Fruit fly (Drosophila melanogaster) whole organism, embryonic: ENCODE data around the gene STUB1.

Experiments
- CG1024 ChIP-seq: fragments of 200-800 bp; sonication (Bioruptor generic); IDR thresholded peaks from 2 replicates; pipeline ENCODE4 v1.3.6; 2022; ENCODE audit warnings: missing biosample characterization, missing genetic modification characterization
- CG10979 ChIP-seq: fragments of 200-800 bp; sonication (Bioruptor generic); optimal IDR thresholded peaks from 2 replicates; lab custom pipeline; 2018; ENCODE audit warnings: missing biosample characterization, mild to moderate bottlenecking, missing genetic modification characterization, moderate library complexity
- CG12391 ChIP-seq: fragments of 200-800 bp; sonication (Bioruptor generic); optimal IDR thresholded peaks from 3 replicates; lab custom pipeline; 2018; ENCODE audit warnings: missing biosample characterization, mild to moderate bottlenecking, missing genetic modification characterization, moderate library complexity
- CG12744 ChIP-seq: fragments of 200-800 bp; sonication (Bioruptor generic); optimal IDR thresholded peaks from 2 replicates; lab custom pipeline; 2016; ENCODE audit warnings: missing biosample characterization, missing genetic modification characterization
- CG13775 ChIP-seq: fragments of 200-800 bp; sonication (Bioruptor generic); optimal IDR thresholded peaks from 3 replicates; lab custom pipeline; 2017; ENCODE audit warnings: missing biosample characterization, mild to moderate bottlenecking, missing genetic modification characterization
- CG15514 ChIP-seq: fragments of 200-800 bp; sonication (Bioruptor generic); optimal IDR thresholded peaks from 3 replicates; lab custom pipeline; 2017; ENCODE audit warnings: missing biosample characterization, missing genetic modification characterization, mild to moderate bottlenecking, moderate library complexity, missing genetic modification reagents
- CG1647 ChIP-seq: fragments of 200-800 bp; sonication (Bioruptor generic); optimal IDR thresholded peaks from 3 replicates; lab custom pipeline; 2016; ENCODE audit warnings: missing biosample characterization, missing genetic modification characterization
- CG17359 ChIP-seq: fragments of 200-800 bp; sonication (Bioruptor generic); optimal IDR thresholded peaks from 3 replicates; lab custom pipeline; 2018; ENCODE audit warnings: missing biosample characterization, mild to moderate bottlenecking, missing genetic modification characterization, moderate library complexity
- CG2712 ChIP-seq: fragments of 200-800 bp; optimal IDR thresholded peaks from 3 replicates; lab custom pipeline; 2019; ENCODE audit warnings: missing biosample characterization, mild to moderate bottlenecking, missing genetic modification characterization, moderate library complexity
- CG3065 ChIP-seq: fragments of 200-800 bp; sonication (Bioruptor generic); optimal IDR thresholded peaks from 2 replicates; lab custom pipeline; 2016; ENCODE audit warnings: missing biosample characterization, missing genetic modification characterization
- CG3281 ChIP-seq: fragments of 200-800 bp; sonication (Bioruptor generic); optimal IDR thresholded peaks from 3 replicates; lab custom pipeline; 2017; ENCODE audit warnings: missing biosample characterization, mild to moderate bottlenecking, missing genetic modification characterization
- CG4617 ChIP-seq: fragments of 200-800 bp; sonication (Bioruptor generic); optimal IDR thresholded peaks from 3 replicates; lab custom pipeline; 2016; ENCODE audit warnings: missing biosample characterization, missing genetic modification characterization, borderline replicate concordance
- CG5953 ChIP-seq: fragments of 200-800 bp; sonication (Bioruptor generic); IDR thresholded peaks from 2 replicates; pipeline ENCODE4 v1.3.6; 2022; ENCODE audit warnings: missing biosample characterization, missing genetic modification characterization
- CG6791 ChIP-seq: fragments of 200-800 bp; sonication (Bioruptor generic); IDR thresholded peaks from 3 replicates; pipeline ENCODE4 v1.3.6; 2022; ENCODE audit warnings: missing biosample characterization, missing genetic modification characterization; ENCODE audit not compliant: partially characterized antibody
- CG9932 ChIP-seq: fragments of 200-800 bp; sonication (Bioruptor generic); IDR thresholded peaks from 2 replicates; pipeline ENCODE4 v1.3.6; 2022; ENCODE audit warnings: missing biosample characterization, missing genetic modification characterization
- Camta ChIP-seq: fragments of 200-800 bp; sonication (Bioruptor generic); optimal IDR thresholded peaks from 2 replicates; lab custom pipeline; 2016; ENCODE audit warnings: missing biosample characterization, missing genetic modification characterization
- CoRest ChIP-seq: fragments of 200-800 bp; sonication (Bioruptor generic); optimal IDR thresholded peaks from 3 replicates; lab custom pipeline; 2018; ENCODE audit warnings: missing biosample characterization, mild to moderate bottlenecking, missing genetic modification characterization, moderate library complexity
- Dek ChIP-seq: fragments of 200-800 bp; sonication (Bioruptor generic); optimal IDR thresholded peaks from 3 replicates; lab custom pipeline; 2019; ENCODE audit warnings: missing biosample characterization, mild to moderate bottlenecking, missing genetic modification characterization, moderate library complexity
- Doc3 ChIP-seq: fragments of 200-800 bp; sonication (Bioruptor generic); IDR thresholded peaks from 3 replicates; pipeline ENCODE4 v1.3.6; 2022; ENCODE audit warnings: missing biosample characterization, missing genetic modification characterization; ENCODE audit not compliant: partially characterized antibody
- E2f2 ChIP-seq: fragments of 200-800 bp; sonication (Bioruptor generic); IDR thresholded peaks from 2 replicates; pipeline ENCODE4 v1.3.6; 2022; ENCODE audit warnings: missing biosample characterization, missing genetic modification characterization
- Fer2 ChIP-seq: fragments of 200-800 bp; sonication (Bioruptor generic); optimal IDR thresholded peaks from 2 replicates; lab custom pipeline; 2018; ENCODE audit warnings: missing biosample characterization, mild to moderate bottlenecking, missing genetic modification characterization, moderate library complexity
- Oli ChIP-seq: fragments of 200-800 bp; sonication (Bioruptor generic); optimal IDR thresholded peaks from 2 replicates; lab custom pipeline; 2018; ENCODE audit warnings: missing biosample characterization, mild to moderate bottlenecking, missing genetic modification characterization, moderate library complexity
- PHDP ChIP-seq: fragments of 200-800 bp; sonication (Bioruptor generic); optimal IDR thresholded peaks from 3 replicates; lab custom pipeline; 2018; ENCODE audit warnings: missing biosample characterization, mild to moderate bottlenecking, missing genetic modification characterization, moderate library complexity
- Rfx ChIP-seq: fragments of 200-800 bp; sonication (Bioruptor generic); IDR thresholded peaks from 2 replicates; pipeline ENCODE4 v1.3.6; 2022; ENCODE audit warnings: missing biosample characterization, missing genetic modification characterization
- Scr ChIP-seq: fragments of 200-800 bp; sonication (Bioruptor generic); IDR thresholded peaks from 2 replicates; pipeline ENCODE4 v1.3.6; 2022; ENCODE audit warnings: missing biosample characterization, missing genetic modification characterization; ENCODE audit not compliant: partially characterized antibody
- Taf1 ChIP-seq: fragments of 200-800 bp; sonication (Bioruptor generic); IDR thresholded peaks from 2 replicates; pipeline ENCODE4 v1.3.6; 2022; ENCODE audit warnings: missing biosample characterization, missing genetic modification characterization
- Vsx1 ChIP-seq: fragments of 200-800 bp; sonication (Bioruptor generic); optimal IDR thresholded peaks from 2 replicates; lab custom pipeline; 2017; ENCODE audit warnings: missing biosample characterization, mild to moderate bottlenecking, missing genetic modification characterization, missing genetic modification reagents
- bbx ChIP-seq: fragments of 200-800 bp; sonication (Bioruptor generic); IDR thresholded peaks from 2 replicates; pipeline ENCODE4 v1.3.6; 2022; ENCODE audit warnings: missing biosample characterization, missing genetic modification characterization; ENCODE audit not compliant: partially characterized antibody
- bigmax ChIP-seq: fragments of 200-800 bp; sonication (Bioruptor generic); optimal IDR thresholded peaks from 2 replicates; lab custom pipeline; 2018; ENCODE audit warnings: missing biosample characterization, mild to moderate bottlenecking, missing genetic modification characterization
- caup ChIP-seq: fragments of 200-800 bp; sonication (Bioruptor generic); optimal IDR thresholded peaks from 3 replicates; lab custom pipeline; 2017; ENCODE audit warnings: missing biosample characterization, mild to moderate bottlenecking, missing genetic modification characterization, moderate library complexity; ENCODE audit not compliant: severe bottlenecking
- cwo ChIP-seq: fragments of 200-800 bp; sonication (Bioruptor generic); optimal IDR thresholded peaks from 3 replicates; lab custom pipeline; 2017; ENCODE audit warnings: missing biosample characterization, missing genetic modification characterization, mild to moderate bottlenecking, moderate library complexity, missing genetic modification reagents
- danr ChIP-seq: fragments of 200-800 bp; sonication (Bioruptor generic); IDR thresholded peaks from 2 replicates; pipeline ENCODE4 v1.3.6; 2022; ENCODE audit warnings: missing biosample characterization, missing genetic modification characterization
- dmrt11E ChIP-seq: fragments of 200-800 bp; sonication (Bioruptor generic); optimal IDR thresholded peaks from 3 replicates; lab custom pipeline; 2018; ENCODE audit warnings: missing biosample characterization, mild to moderate bottlenecking, missing genetic modification characterization, moderate library complexity
- en ChIP-seq: fragments of 200-800 bp; sonication (Bioruptor generic); optimal IDR thresholded peaks from 2 replicates; lab custom pipeline; 2016; ENCODE audit warnings: missing biosample characterization, missing genetic modification characterization
- her ChIP-seq: fragments of 200-800 bp; sonication (Bioruptor generic); optimal IDR thresholded peaks from 2 replicates; lab custom pipeline; 2016; ENCODE audit warnings: missing biosample characterization, missing genetic modification characterization
- jing ChIP-seq: fragments of 200-800 bp; sonication (Bioruptor generic); optimal IDR thresholded peaks from 2 replicates; lab custom pipeline; 2018; ENCODE audit warnings: missing biosample characterization, mild to moderate bottlenecking, missing genetic modification characterization
- knrl ChIP-seq: fragments of 200-800 bp; sonication (Bioruptor generic); IDR thresholded peaks from 3 replicates; pipeline ENCODE4 v1.3.6; 2022; ENCODE audit warnings: missing biosample characterization, missing genetic modification characterization; ENCODE audit not compliant: partially characterized antibody
- lab ChIP-seq: fragments of 200-800 bp; sonication (Bioruptor generic); optimal IDR thresholded peaks from 3 replicates; lab custom pipeline; 2017; ENCODE audit warnings: missing biosample characterization, missing genetic modification characterization, mild to moderate bottlenecking, moderate library complexity, missing genetic modification reagents
- mam ChIP-seq: fragments of 200-800 bp; sonication (Bioruptor generic); optimal IDR thresholded peaks from 3 replicates; lab custom pipeline; 2016; ENCODE audit warnings: missing biosample characterization, missing genetic modification characterization
- nau ChIP-seq: fragments of 200-800 bp; sonication (Bioruptor generic); optimal IDR thresholded peaks from 3 replicates; lab custom pipeline; 2017; ENCODE audit warnings: missing biosample characterization, mild to moderate bottlenecking, missing genetic modification characterization, missing genetic modification reagents
- nmo ChIP-seq: fragments of 200-800 bp; sonication (Bioruptor generic); optimal IDR thresholded peaks from 2 replicates; lab custom pipeline; 2018; ENCODE audit warnings: missing biosample characterization, mild to moderate bottlenecking, missing genetic modification characterization, moderate library complexity
- nom ChIP-seq: fragments of 200-800 bp; sonication (Bioruptor generic); optimal IDR thresholded peaks from 2 replicates; lab custom pipeline; 2017; ENCODE audit warnings: missing biosample characterization, missing genetic modification characterization, mild to moderate bottlenecking, moderate library complexity, missing genetic modification reagents
- otp ChIP-seq: fragments of 200-800 bp; sonication (Bioruptor generic); IDR thresholded peaks from 3 replicates; pipeline ENCODE4, ENCODE4 v1.3.6; 2022; ENCODE audit warnings: missing biosample characterization, missing genetic modification characterization
- pzg ChIP-seq: fragments of 200-800 bp; sonication (Bioruptor generic); optimal IDR thresholded peaks from 3 replicates; lab custom pipeline; 2018; ENCODE audit warnings: missing biosample characterization, mild to moderate bottlenecking, missing genetic modification characterization, moderate library complexity
- sisA ChIP-seq: fragments of 200-800 bp; sonication (Bioruptor generic); IDR thresholded peaks from 2 replicates; pipeline ENCODE4 v1.3.6; 2022; ENCODE audit warnings: missing biosample characterization, missing genetic modification characterization
- slbo ChIP-seq: fragments of 200-800 bp; sonication (Bioruptor generic); IDR thresholded peaks from 2 replicates; pipeline ENCODE4 v1.3.6; 2022; ENCODE audit warnings: missing biosample characterization, missing genetic modification characterization
- vvl ChIP-seq: fragments of 200-800 bp; sonication (Bioruptor generic); IDR thresholded peaks from 2 replicates; pipeline ENCODE4 v1.3.6; 2022; ENCODE audit warnings: missing biosample characterization, missing genetic modification characterization
- wek ChIP-seq: fragments of 200-800 bp; sonication (Bioruptor generic); optimal IDR thresholded peaks from 3 replicates; lab custom pipeline; 2018; ENCODE audit warnings: missing biosample characterization, mild to moderate bottlenecking, missing genetic modification characterization, moderate library complexity

Gene STUB1

DNA sequence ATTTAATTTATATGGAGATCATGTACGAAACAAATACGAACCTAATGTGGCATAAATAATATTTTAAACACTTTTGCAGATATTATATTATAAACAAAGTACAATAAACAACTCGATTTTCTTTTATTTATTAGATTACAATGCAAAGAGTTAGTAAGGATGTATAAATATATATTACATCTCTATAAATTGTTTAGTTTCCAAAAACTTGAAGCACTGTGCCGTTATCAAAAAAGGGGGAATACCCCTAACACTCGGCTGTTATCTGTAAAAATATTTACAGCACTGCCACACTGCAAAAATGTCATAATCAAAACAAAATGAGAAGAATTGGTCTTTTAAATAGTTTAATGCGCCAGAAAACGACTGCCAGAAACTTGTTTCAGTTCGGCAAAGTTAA, 8.8 kb upstream of the STUB1 start, which contains the start of gene CG5188 (continued):
- peak; percentile 54; the same call in 1 of the 2 replicates for TF ChIP-seq CG5953 (GFP tag; lab: Robert Waterston, UW)
- TF ChIP-seq Vsx1 (GFP tag; lab: Kevin White, UChicago) = no peak
- TF ChIP-seq CoRest (tag; lab: Kevin White, UChicago) = peak; percentile 51
- peak; percentile 2 for TF ChIP-seq Camta
- TF ChIP-seq Fer2 (tag; lab: Kevin White, UChicago) = no peak
- no peak for TF ChIP-seq en (GFP tag; lab: Kevin White, UChicago)
- TF ChIP-seq CG1024 = 0 out of 2 replicates have a peak, but pooled peaks have one; percentile 44
- TF ChIP-seq CG15514 (GFP tag; lab: Kevin White, UChicago) = peak; percentile 44
- TF ChIP-seq CG6791 (GFP tag; lab: Robert Waterston, UW) = 0 out of 3 replicates have a peak, but pooled peaks have one; percentile 45
- no peak for TF ChIP-seq bbx
- no peak for TF ChIP-seq danr (GFP tag; lab: Robert Waterston, UW)
- TF ChIP-seq wek (GFP tag; lab: Kevin White, UChicago) = peak; percentile 98
- TF ChIP-seq lab (GFP tag; lab: Kevin White, UChicago) = no peak
- no peak for TF ChIP-seq CG3065 (GFP tag; lab: Kevin White, UChicago)
- peak; percentile 67 for TF ChIP-seq CG12391 (tag; lab: Kevin White, UChicago)
- peak; percentile 10 for TF ChIP-seq nau (GFP tag; lab: Kevin White, UChicago)
- peak; percentile 52 for TF ChIP-seq CG10979 (tag; lab: Kevin White, UChicago)
- no peak; the same call in 1 of the 2 replicates for TF ChIP-seq sisA (GFP tag; lab: Robert Waterston, UW)
- TF ChIP-seq CG13775 (GFP tag; lab: Kevin White, UChicago) = peak; percentile 29
- peak; percentile 49 for TF ChIP-seq nom (GFP tag; lab: Kevin White, UChicago)
- TF ChIP-seq slbo (GFP tag; lab: Robert Waterston, UW) = peak; percentile 67
- peak; percentile 65 for TF ChIP-seq CG2712 (tag; lab: Kevin White, UChicago)
- no peak for TF ChIP-seq bigmax (GFP tag; lab: Kevin White, UChicago)
- peak; percentile 21 for TF ChIP-seq CG1647 (GFP tag; lab: Kevin White, UChicago)
- 0 out of 3 replicates have a peak, but pooled peaks have one; percentile 25 for TF ChIP-seq otp (GFP tag; lab: Robert Waterston, UW)
- peak; percentile 47; the same call in 1 of the 2 replicates for TF ChIP-seq Scr (GFP tag; lab: Robert Waterston, UW)
- peak; percentile 61 for TF ChIP-seq Rfx (GFP tag; lab: Robert Waterston, UW)
- TF ChIP-seq Dek = peak; percentile 54
- TF ChIP-seq knrl (GFP tag; lab: Robert Waterston, UW) = peak; percentile 20; the same call in 1 of the 3 replicates
- peak; percentile 19 for TF ChIP-seq Oli (tag; lab: Kevin White, UChicago)
- TF ChIP-seq CG3281 (GFP tag; lab: Kevin White, UChicago) = peak; percentile 40
- peak; percentile 42 for TF ChIP-seq dmrt11E (tag; lab: Kevin White, UChicago)
- no peak for TF ChIP-seq Doc3 (GFP tag; lab: Robert Waterston, UW)
- TF ChIP-seq vvl (GFP tag; lab: Robert Waterston, UW) = peak; percentile 79
- 0 out of 2 replicates have a peak, but pooled peaks have one; percentile 29 for TF ChIP-seq Taf1 (GFP tag; lab: Robert Waterston, UW)
- TF ChIP-seq PHDP = peak; percentile 63
- TF ChIP-seq nmo = peak; percentile 57
- peak; percentile 27 for TF ChIP-seq cwo (GFP tag; lab: Kevin White, UChicago)
- peak; percentile 62; the same call in 1 of the 2 replicates for TF ChIP-seq CG9932
- peak; percentile 40 for TF ChIP-seq pzg (GFP tag; lab: Kevin White, UChicago)
- TF ChIP-seq mam (GFP tag; lab: Kevin White, UChicago) = peak; percentile 44
- no peak for TF ChIP-seq CG12744 (GFP tag; lab: Kevin White, UChicago)
- peak; percentile 60 for TF ChIP-seq CG17359 (tag; lab: Kevin White, UChicago)
- TF ChIP-seq caup (GFP tag; lab: Kevin White, UChicago) = peak; percentile 47
- peak; percentile 19 for TF ChIP-seq CG4617
- TF ChIP-seq jing (GFP tag; lab: Kevin White, UChicago) = no peak
- TF ChIP-seq E2f2 (GFP tag; lab: Robert Waterston, UW) = peak; percentile 36; the same call in 1 of the 2 replicates
- no peak for TF ChIP-seq her
